Fruit fly (Drosophila melanogaster) whole organism, embryonic: Measurements from ENCODE around the gene CG15368.

Experiments used
- Aef1 ChIP-seq: fragments of 200-800 bp; sonication (Bioruptor generic); IDR thresholded peaks from 3 replicates; pipeline ENCODE4 v1.3.6; 2022; ENCODE audit warnings: missing biosample characterization, missing genetic modification characterization
- CG10462 ChIP-seq: fragments of 200-800 bp; sonication (Bioruptor generic); optimal IDR thresholded peaks from 2 replicates; lab custom pipeline; 2016; ENCODE audit warnings: missing biosample characterization, missing genetic modification characterization
- CG11723 ChIP-seq: fragments of 200-800 bp; sonication (Bioruptor generic); optimal IDR thresholded peaks from 2 replicates; lab custom pipeline; 2017; ENCODE audit warnings: missing biosample characterization, mild to moderate bottlenecking, missing genetic modification characterization
- CG1529 ChIP-seq: fragments of 200-800 bp; sonication (Bioruptor generic); optimal IDR thresholded peaks from 3 replicates; lab custom pipeline; 2018; ENCODE audit warnings: missing biosample characterization, missing genetic modification characterization
- CG16779 ChIP-seq: fragments of 200-800 bp; sonication (Bioruptor generic); IDR thresholded peaks from 2 replicates; pipeline ENCODE4 v1.3.6; 2022; ENCODE audit warnings: missing biosample characterization, missing genetic modification characterization
- CG17568 ChIP-seq: fragments of 200-800 bp; sonication (Bioruptor generic); optimal IDR thresholded peaks from 2 replicates; lab custom pipeline; 2018; ENCODE audit warnings: missing biosample characterization, mild to moderate bottlenecking, missing genetic modification characterization, moderate library complexity
- CG18011 ChIP-seq: fragments of 200-800 bp; sonication (Bioruptor generic); optimal IDR thresholded peaks from 2 replicates; lab custom pipeline; 2017; ENCODE audit warnings: missing biosample characterization, missing genetic modification characterization, mild to moderate bottlenecking, moderate library complexity, missing genotype
- CG31365 ChIP-seq: fragments of 200-800 bp; sonication (Bioruptor generic); optimal IDR thresholded peaks from 2 replicates; lab custom pipeline; 2018; ENCODE audit warnings: missing biosample characterization, mild to moderate bottlenecking, missing genetic modification characterization
- CG4617 ChIP-seq: fragments of 200-800 bp; sonication (Bioruptor generic); optimal IDR thresholded peaks from 3 replicates; lab custom pipeline; 2016; ENCODE audit warnings: missing biosample characterization, missing genetic modification characterization, borderline replicate concordance
- CG4820 ChIP-seq: fragments of 200-800 bp; sonication (Bioruptor generic); optimal IDR thresholded peaks from 3 replicates; lab custom pipeline; 2016; ENCODE audit warnings: missing biosample characterization, missing genetic modification characterization
- CG6654 ChIP-seq: fragments of 200-800 bp; sonication (Bioruptor generic); optimal IDR thresholded peaks from 2 replicates; lab custom pipeline; 2017; ENCODE audit warnings: missing biosample characterization, mild to moderate bottlenecking, missing genetic modification characterization
- CG6683 ChIP-seq: fragments of 200-800 bp; sonication (Bioruptor generic); optimal IDR thresholded peaks from 2 replicates; lab custom pipeline; 2017; ENCODE audit warnings: missing biosample characterization, mild to moderate bottlenecking, missing genetic modification characterization, missing genetic modification reagents
- CG7556 ChIP-seq: fragments of 200-800 bp; sonication (Bioruptor generic); optimal IDR thresholded peaks from 2 replicates; lab custom pipeline; 2017; ENCODE audit warnings: missing biosample characterization, mild to moderate bottlenecking, missing genetic modification characterization
- CG7786 ChIP-seq: fragments of 200-800 bp; sonication (Bioruptor generic); optimal IDR thresholded peaks from 2 replicates; lab custom pipeline; 2016; ENCODE audit warnings: missing biosample characterization, missing genetic modification characterization
- CG7839 ChIP-seq: fragments of 200-800 bp; sonication (Bioruptor generic); optimal IDR thresholded peaks from 3 replicates; lab custom pipeline; 2018; ENCODE audit warnings: missing biosample characterization, mild to moderate bottlenecking, missing genetic modification characterization, moderate library complexity
- CG7963 ChIP-seq: fragments of 200-800 bp; sonication (Bioruptor generic); IDR thresholded peaks from 3 replicates; pipeline ENCODE4 v1.3.6; 2022; ENCODE audit warnings: missing biosample characterization, missing genetic modification characterization; ENCODE audit not compliant: partially characterized antibody
- CG8944 ChIP-seq: fragments of 200-800 bp; sonication (Bioruptor generic); optimal IDR thresholded peaks from 3 replicates; lab custom pipeline; 2016; ENCODE audit warnings: missing biosample characterization, missing genetic modification characterization
- CG9215 ChIP-seq: fragments of 200-800 bp; sonication (Bioruptor generic); IDR thresholded peaks from 2 replicates; pipeline ENCODE4 v1.3.6; 2022; ENCODE audit warnings: missing biosample characterization, missing genetic modification characterization
- CkIIα-i1 ChIP-seq: fragments of 200-800 bp; sonication (Bioruptor generic); IDR thresholded peaks from 2 replicates; pipeline ENCODE4 v1.3.6; 2022; ENCODE audit warnings: missing biosample characterization, missing genetic modification characterization
- Dad ChIP-seq: fragments of 200-800 bp; sonication (Bioruptor generic); optimal IDR thresholded peaks from 3 replicates; lab custom pipeline; 2016; ENCODE audit warnings: missing biosample characterization, missing genetic modification characterization
- H15 ChIP-seq: fragments of 200-800 bp; sonication (Bioruptor generic); IDR thresholded peaks from 3 replicates; pipeline ENCODE4 v1.3.6; 2022; ENCODE audit warnings: missing biosample characterization, missing genetic modification characterization
- H2.0 ChIP-seq: fragments of 200-800 bp; sonication (Bioruptor generic); IDR thresholded peaks from 2 replicates; pipeline ENCODE4 v1.3.6; 2022; ENCODE audit warnings: missing biosample characterization, missing genetic modification characterization
- Hand ChIP-seq: fragments of 200-800 bp; sonication (Bioruptor generic); optimal IDR thresholded peaks from 2 replicates; lab custom pipeline; 2017; ENCODE audit warnings: mild to moderate bottlenecking, missing biosample characterization, missing genetic modification reagents, missing genetic modification characterization
- HmgZ ChIP-seq: fragments of 200-800 bp; sonication (Bioruptor generic); optimal IDR thresholded peaks from 2 replicates; lab custom pipeline; 2018; ENCODE audit warnings: missing biosample characterization, mild to moderate bottlenecking, missing genetic modification characterization
- NC2α ChIP-seq: fragments of 200-800 bp; sonication (Bioruptor generic); optimal IDR thresholded peaks from 2 replicates; lab custom pipeline; 2016; ENCODE audit warnings: missing biosample characterization, missing genetic modification characterization
- NFAT ChIP-seq: fragments of 200-800 bp; sonication (Bioruptor generic); IDR thresholded peaks from 2 replicates; pipeline ENCODE4 v1.3.6; 2022; ENCODE audit warnings: missing biosample characterization, missing genetic modification characterization
- Nf-YB ChIP-seq: fragments of 200-800 bp; sonication (Bioruptor generic); optimal IDR thresholded peaks from 3 replicates; lab custom pipeline; 2019; ENCODE audit warnings: missing biosample characterization, mild to moderate bottlenecking, missing genetic modification characterization, moderate library complexity
- NfI ChIP-seq: fragments of 200-800 bp; sonication (Bioruptor generic); optimal IDR thresholded peaks from 3 replicates; lab custom pipeline; 2018; ENCODE audit warnings: missing biosample characterization, mild to moderate bottlenecking, missing genetic modification characterization, moderate library complexity
- Pdp1 ChIP-seq, 2 experiments: fragments of 200-800 bp; sonication (Bioruptor generic); optimal IDR thresholded peaks; 3 replicates each; lab custom pipeline; 2016; ENCODE audit warnings: missing biosample characterization in 2 of 2, missing genetic modification characterization in 2 of 2, mild to moderate bottlenecking in 1 of 2, moderate library complexity in 1 of 2
- Ptx1 ChIP-seq: fragments of 200-800 bp; sonication (Bioruptor generic); IDR thresholded peaks from 2 replicates; pipeline ENCODE4 v1.3.6; 2022; ENCODE audit warnings: missing biosample characterization, missing genetic modification characterization
- Sox102F ChIP-seq: fragments of 200-800 bp; sonication (Bioruptor generic); optimal IDR thresholded peaks from 2 replicates; lab custom pipeline; 2018; ENCODE audit warnings: missing biosample characterization, mild to moderate bottlenecking, missing genetic modification characterization, moderate library complexity
- Usf ChIP-seq: fragments of 200-800 bp; sonication (Bioruptor generic); optimal IDR thresholded peaks from 2 replicates; lab custom pipeline; 2017; ENCODE audit warnings: missing genotype, missing biosample characterization, missing genetic modification characterization
- al ChIP-seq: fragments of 200-800 bp; sonication (Bioruptor generic); IDR thresholded peaks from 2 replicates; pipeline ENCODE4 v1.3.6; 2022; ENCODE audit warnings: missing biosample characterization, missing genetic modification characterization
- ap ChIP-seq: fragments of 200-800 bp; sonication (Bioruptor generic); IDR thresholded peaks from 2 replicates; pipeline ENCODE4 v1.3.6; 2022; ENCODE audit warnings: missing biosample characterization, missing genetic modification characterization
- ase ChIP-seq: fragments of 200-800 bp; sonication (Bioruptor generic); IDR thresholded peaks from 3 replicates; pipeline ENCODE4 v1.3.6; 2022; ENCODE audit warnings: missing biosample characterization, missing genetic modification characterization
- ash1 ChIP-seq: fragments of 200-800 bp; sonication (Bioruptor generic); optimal IDR thresholded peaks from 2 replicates; lab custom pipeline; 2018; ENCODE audit warnings: missing biosample characterization, mild to moderate bottlenecking, missing genetic modification characterization
- bsh ChIP-seq, 2 experiments: fragments of 200-800 bp; sonication (Bioruptor generic); optimal IDR thresholded peaks; 2 replicates each; lab custom pipeline; 2017 to 2018; ENCODE audit warnings: mild to moderate bottlenecking in 2 of 2, missing biosample characterization in 2 of 2, missing genetic modification characterization in 2 of 2, moderate library complexity in 1 of 2
- cas ChIP-seq: fragments of 200-800 bp; sonication (Bioruptor generic); IDR thresholded peaks from 2 replicates; pipeline ENCODE4 v1.3.6; 2022; ENCODE audit warnings: missing biosample characterization, missing genetic modification characterization
- crol ChIP-seq: fragments of 200-800 bp; sonication (Bioruptor generic); IDR thresholded peaks from 2 replicates; pipeline ENCODE4 v1.3.6; 2022; ENCODE audit warnings: missing biosample characterization, missing genetic modification characterization
- cwo ChIP-seq: fragments of 200-800 bp; sonication (Bioruptor generic); optimal IDR thresholded peaks from 3 replicates; lab custom pipeline; 2017; ENCODE audit warnings: missing biosample characterization, missing genetic modification characterization, mild to moderate bottlenecking, moderate library complexity, missing genetic modification reagents
- dmrt11E ChIP-seq: fragments of 200-800 bp; sonication (Bioruptor generic); optimal IDR thresholded peaks from 3 replicates; lab custom pipeline; 2018; ENCODE audit warnings: missing biosample characterization, mild to moderate bottlenecking, missing genetic modification characterization, moderate library complexity
- esg ChIP-seq: fragments of 200-800 bp; sonication (Bioruptor generic); conservative IDR thresholded peaks from 2 replicates; pipeline ENCODE4 v1.3.6; 2022; ENCODE audit warnings: missing biosample characterization, missing genetic modification characterization
- gfzf ChIP-seq: fragments of 200-800 bp; sonication (Bioruptor generic); optimal IDR thresholded peaks from 2 replicates; lab custom pipeline; 2016; ENCODE audit warnings: missing biosample characterization, mild to moderate bottlenecking, missing genetic modification characterization, moderate library complexity
- lmd ChIP-seq: fragments of 200-800 bp; sonication (Bioruptor generic); IDR thresholded peaks from 2 replicates; pipeline ENCODE4 v1.3.6; 2022; ENCODE audit warnings: missing biosample characterization, missing genetic modification characterization
- pb ChIP-seq: fragments of 200-800 bp; sonication (Bioruptor generic); optimal IDR thresholded peaks from 3 replicates; lab custom pipeline; 2016; ENCODE audit warnings: missing biosample characterization, missing genetic modification characterization
- ranshi ChIP-seq: fragments of 200-800 bp; sonication (Bioruptor generic); IDR thresholded peaks from 2 replicates; pipeline ENCODE4 v1.3.6; 2022; ENCODE audit warnings: missing biosample characterization, missing genetic modification characterization
- tap ChIP-seq: fragments of 200-800 bp; optimal IDR thresholded peaks from 3 replicates; lab custom pipeline; 2019; ENCODE audit warnings: missing biosample characterization, mild to moderate bottlenecking, missing genetic modification characterization, moderate library complexity
- tgo ChIP-seq: fragments of 200-800 bp; sonication (Bioruptor generic); IDR thresholded peaks from 3 replicates; pipeline ENCODE4 v1.3.6; 2022; ENCODE audit warnings: missing biosample characterization, missing genetic modification characterization
- tin ChIP-seq: fragments of 200-800 bp; sonication (Bioruptor generic); optimal IDR thresholded peaks from 3 replicates; lab custom pipeline; 2016; ENCODE audit warnings: missing biosample characterization, missing genetic modification characterization
- toy ChIP-seq: fragments of 200-800 bp; sonication (Bioruptor generic); IDR thresholded peaks from 2 replicates; pipeline ENCODE4 v1.3.6; 2022; ENCODE audit warnings: missing biosample characterization, missing genetic modification characterization
- unpg ChIP-seq: fragments of 200-800 bp; sonication (Bioruptor generic); optimal IDR thresholded peaks from 3 replicates; lab custom pipeline; 2018; ENCODE audit warnings: missing biosample characterization, mild to moderate bottlenecking, missing genetic modification characterization, moderate library complexity

The CG15368 gene

dm6 chrX:9196362-9196761, 19.2 kb upstream of the CG15368 start, which contains the start of gene CG12118 (continued):
- no peak for TF ChIP-seq toy (GFP tag; lab: Robert Waterston, UW)
- TF ChIP-seq Ptx1 (GFP tag; lab: Robert Waterston, UW): peak; percentile 86
- TF ChIP-seq Hand (GFP tag; lab: Kevin White, UChicago): peak; percentile 32
- peak; percentile 70 for TF ChIP-seq esg (GFP tag; lab: Robert Waterston, UW)
- TF ChIP-seq al: peak; percentile 86
- no peak for TF ChIP-seq pb
- peak; percentile 81 for TF ChIP-seq CG7963 (GFP tag; lab: Robert Waterston, UW)
- no peak for TF ChIP-seq CG6654 (GFP tag; lab: Kevin White, UChicago)
- TF ChIP-seq NFAT (GFP tag; lab: Robert Waterston, UW): peak; percentile 78
- peak in 1 of 2 experiments; percentile 84 for TF ChIP-seq bsh (GFP tag; optimal IDR thresholded peaks at IDR 0.05; lab: Kevin White, UChicago)
- peak; percentile 62 for TF ChIP-seq NfI (GFP tag; lab: Kevin White, UChicago)
- TF ChIP-seq ash1 (GFP tag; lab: Kevin White, UChicago): no peak
- TF ChIP-seq HmgZ: peak; percentile 42
- TF ChIP-seq H2.0: peak; percentile 87
- TF ChIP-seq cwo: peak; percentile 49
- TF ChIP-seq Aef1 (GFP tag; lab: Robert Waterston, UW): peak; percentile 75
- peak; percentile 78 for TF ChIP-seq CG7556
- TF ChIP-seq tgo (GFP tag; lab: Robert Waterston, UW): peak; percentile 79
- peak; percentile 71; the same call in 2 of the 3 replicates for TF ChIP-seq ase
- peak; percentile 35 to 52 for TF ChIP-seq Pdp1 (GFP tag; optimal IDR thresholded peaks at IDR 0.05; lab: Kevin White, UChicago)
- TF ChIP-seq CG8944 (GFP tag; lab: Kevin White, UChicago): peak; percentile 29
- TF ChIP-seq CG7839 (tag; lab: Kevin White, UChicago): peak; percentile 76
- TF ChIP-seq CG16779 (GFP tag; lab: Robert Waterston, UW): no peak
- no peak for TF ChIP-seq CG17568
- TF ChIP-seq CG10462 (GFP tag; lab: Kevin White, UChicago): peak; percentile 72
- peak; percentile 52 for TF ChIP-seq CG4617
- TF ChIP-seq ap (GFP tag; lab: Robert Waterston, UW): peak; percentile 61; the same call in 1 of the 2 replicates
- TF ChIP-seq crol: no peak
- TF ChIP-seq CG9215 (GFP tag; lab: Robert Waterston, UW): peak; percentile 60
- TF ChIP-seq NC2α (GFP tag; lab: Kevin White, UChicago): no peak
- TF ChIP-seq CG1529 (GFP tag; lab: Kevin White, UChicago): peak; percentile 40
- TF ChIP-seq dmrt11E: peak; percentile 80
- TF ChIP-seq CG6683: peak; percentile 45
- TF ChIP-seq cas (GFP tag; lab: Robert Waterston, UW): peak; percentile 55; the same call in 1 of the 2 replicates
- peak; percentile 53 for TF ChIP-seq Nf-YB
- peak; percentile 62 for TF ChIP-seq CG18011
- peak; percentile 32 for TF ChIP-seq CG11723 (GFP tag; lab: Kevin White, UChicago)
- peak; percentile 65 for TF ChIP-seq CG4820
- no peak for TF ChIP-seq Dad
- TF ChIP-seq tin (GFP tag; lab: Kevin White, UChicago): peak; percentile 79
- TF ChIP-seq ranshi (GFP tag; lab: Robert Waterston, UW): peak; percentile 75
- TF ChIP-seq lmd (GFP tag; lab: Robert Waterston, UW): peak; percentile 68
- no peak for TF ChIP-seq CkIIα-i1
- peak; percentile 81 for TF ChIP-seq unpg (GFP tag; lab: Kevin White, UChicago)
- TF ChIP-seq tap: peak; percentile 38
- peak; percentile 20 for TF ChIP-seq CG7786 (GFP tag; lab: Kevin White, UChicago)
- peak; percentile 71 for TF ChIP-seq H15
- no peak for TF ChIP-seq CG31365 (tag; lab: Kevin White, UChicago)
- peak; percentile 87 for TF ChIP-seq Sox102F (GFP tag; lab: Kevin White, UChicago)
- no peak for TF ChIP-seq gfzf
- no peak for TF ChIP-seq Usf (GFP tag; lab: Kevin White, UChicago)
